Fruit fly (Drosophila melanogaster): ENCODE data around the gene CG4950.

dm6 chr3L:16279171-16279570, 11.2 kb upstream of the CG4950 start, which contains the start of gene CG13050:
- TF ChIP-seq cic (GFP tag; optimal IDR thresholded peaks at IDR 0.05) (no peak), kay (GFP tag; ENCODE audit: borderline replicate concordance) (no peak), ovo (GFP tag; optimal IDR thresholded peaks at IDR 0.05) (no peak), pad (GFP tag; optimal IDR thresholded peaks at IDR 0.05) (no peak), bab1 (GFP tag; optimal IDR thresholded peaks at IDR 0.05) (no peak), CG33017 (tag; optimal IDR thresholded peaks at IDR 0.05) (no peak), Hr96 (GFP tag; optimal IDR thresholded peaks at IDR 0.05) (no peak), CG12768 (GFP tag; optimal IDR thresholded peaks at IDR 0.05) (no peak), Clk (GFP tag; optimal IDR thresholded peaks at IDR 0.05) (no peak), toe (GFP tag; optimal IDR thresholded peaks at IDR 0.05) (no peak)

Measured in whole organism, adult.